Worm (Caenorhabditis elegans) whole organism, L4/young adult: ENCODE measurements around the gene C24H11.1.

Experiments used
- W03F9.2 ChIP-seq: fragments of 150-350 bp; optimal IDR thresholded peaks from 2 replicates; lab custom pipeline; 2014; ENCODE audit warnings: missing biosample characterization, missing genetic modification characterization
- dao-5 ChIP-seq: sonication (generic microtip); optimal IDR thresholded peaks from 2 replicates; lab custom pipeline; 2016; ENCODE audit warnings: missing genotype, missing genetic modification characterization, moderate library complexity, missing compliant biosample characterization
- him-1 ChIP-seq: sonication (generic microtip); optimal IDR thresholded peaks from 2 replicates; lab custom pipeline; 2016; ENCODE audit warnings: missing genotype, missing genetic modification reagents, missing genetic modification characterization, missing compliant biosample characterization

- TF ChIP-seq W03F9.2 (tag; lab: Kevin White, UChicago) = no peak
- TF ChIP-seq him-1 = no peak
- no peak for TF ChIP-seq dao-5
Measured at ce11 chrIII:11794389-11794788, 6.9 kb downstream of the C24H11.1 start.
